Worm (Caenorhabditis elegans) whole organism, L2 larva: ENCODE data around the gene C50A2.3.

Source experiments
- ZK546.5 ChIP-seq: sonication (generic microtip); optimal IDR thresholded peaks from 2 replicates; lab custom pipeline; 2017; ENCODE audit warnings: missing biosample characterization, missing genetic modification characterization
- aly-2 ChIP-seq: fragments of 150-350 bp; optimal IDR thresholded peaks from 2 replicates; lab custom pipeline; 2014; ENCODE audit warnings: missing biosample characterization, missing genetic modification characterization
- unc-39 ChIP-seq: fragments of 150-350 bp; optimal IDR thresholded peaks from 2 replicates; lab custom pipeline; 2014; ENCODE audit warnings: missing biosample characterization, missing genetic modification characterization
- ztf-4 ChIP-seq: fragments of 150-350 bp; optimal IDR thresholded peaks from 2 replicates; lab custom pipeline; 2014; ENCODE audit warnings: missing biosample characterization, missing genetic modification characterization

- TF ChIP-seq ZK546.5 (no peak), ztf-4 (tag; lab: Kevin White, UChicago) (no peak), unc-39 (tag; lab: Kevin White, UChicago) (no peak), aly-2 (tag; lab: Kevin White, UChicago) (no peak)
Measured at ce11 chrIV:1104518-1104917, 53.3 kb downstream of the C50A2.3 start, which contains the start of the genes C44B12.9 and C44B12.3.
